Worm (Caenorhabditis elegans) whole organism, L1 larva: ENCODE measurements around the gene C50E10.2.

Source experiments
- aly-2 ChIP-seq: fragments of 150-350 bp; optimal IDR thresholded peaks from 2 replicates; lab custom pipeline; 2014; ENCODE audit warnings: missing biosample characterization, missing genetic modification characterization
- blmp-1 ChIP-seq: fragments of 150-350 bp; optimal IDR thresholded peaks from 2 replicates; lab custom pipeline; 2014; ENCODE audit warnings: missing biosample characterization, missing genetic modification characterization
- egl-27 ChIP-seq, 2 experiments: fragments of 150-350 bp in 1 of 2; sonication (generic microtip); optimal IDR thresholded peaks; 3 replicates each; lab custom pipeline; 2017 to 2018; ENCODE audit warnings: missing biosample characterization in 2 of 2, missing genetic modification characterization in 2 of 2, missing genetic modification reagents in 2 of 2
- fkh-10 ChIP-seq: sonication (generic microtip); optimal IDR thresholded peaks from 2 replicates; lab custom pipeline; 2017; ENCODE audit warnings: missing biosample characterization, missing genetic modification reagents, missing genetic modification characterization
- lin-15B ChIP-seq: fragments of 150-350 bp; sonication (generic microtip); optimal IDR thresholded peaks from 3 replicates; lab custom pipeline; 2014; ENCODE audit warnings: missing biosample characterization, missing genetic modification characterization
- lir-3 ChIP-seq: sonication (generic microtip); optimal IDR thresholded peaks from 2 replicates; lab custom pipeline; 2016; ENCODE audit warnings: mild to moderate bottlenecking, missing genetic modification characterization, moderate library complexity, missing compliant biosample characterization; ENCODE audit not compliant: poor library complexity
- nhr-77 ChIP-seq: fragments of 150-350 bp; optimal IDR thresholded peaks from 2 replicates; lab custom pipeline; 2014; ENCODE audit warnings: missing biosample characterization, missing genetic modification characterization
- nhr-85 ChIP-seq: sonication (generic microtip); peaks from one replicate; lab custom pipeline; 2016; ENCODE audit warnings: missing genetic modification characterization, inconsistent platforms, missing compliant biosample characterization
- skn-1 ChIP-seq: fragments of 150-350 bp; optimal IDR thresholded peaks from 2 replicates; lab custom pipeline; 2014; ENCODE audit warnings: missing biosample characterization, missing genetic modification characterization

- TF ChIP-seq fkh-10 (no peak), nhr-85 (tag; lab: Kevin White, UChicago) (no peak), blmp-1 (tag; lab: Kevin White, UChicago) (no peak), skn-1 (no peak), egl-27 (tag; optimal IDR thresholded peaks at IDR 0.05; lab: Kevin White, UChicago) (no peak), lin-15B (tag; lab: Kevin White, UChicago) (no peak), nhr-77 (tag; lab: Kevin White, UChicago) (no peak), aly-2 (tag; lab: Kevin White, UChicago) (no peak), lir-3 (tag; lab: Kevin White, UChicago) (no peak)
Measured at ce11 chrII:12301233-12301632, 8.3 kb downstream of the C50E10.2 start.
